Worm (Caenorhabditis elegans): ENCODE data around the gene F55G7.1.

ce11 chrX:11963659-11964058 is 39.4 kb downstream of the F55G7.1 start:
- TF ChIP-seq unc-62 (GFP tag; optimal IDR thresholded peaks at IDR 0.05) (no peak), elt-1 (tag; optimal IDR thresholded peaks at IDR 0.05) (peak; percentile 74), nhr-77 (tag; optimal IDR thresholded peaks at IDR 0.05) (no peak), sea-2 (GFP tag; optimal IDR thresholded peaks at IDR 0.05) (no peak), nhr-25 (tag; optimal IDR thresholded peaks at IDR 0.05) (peak; percentile 47), elt-2 (tag; optimal IDR thresholded peaks at IDR 0.05) (no peak), lin-39 (tag; optimal IDR thresholded peaks at IDR 0.05) (no peak), nhr-12 (tag; optimal IDR thresholded peaks at IDR 0.05) (no peak)
